Worm (Caenorhabditis elegans) whole organism, L4/young adult: ENCODE measurements around the gene srz-78.

Source experiments
- W03F9.2 ChIP-seq: fragments of 150-350 bp; optimal IDR thresholded peaks from 2 replicates; lab custom pipeline; 2014; ENCODE audit warnings: missing biosample characterization, missing genetic modification characterization
- him-1 ChIP-seq: sonication (generic microtip); optimal IDR thresholded peaks from 2 replicates; lab custom pipeline; 2016; ENCODE audit warnings: missing genotype, missing genetic modification reagents, missing genetic modification characterization, missing compliant biosample characterization

ce11 chrIV:3539872-3540271 is 48.3 kb downstream of the srz-78 start, which contains the start of gene B0212.3:
- no peak for TF ChIP-seq him-1
- TF ChIP-seq W03F9.2: no peak
